Fruit fly (Drosophila melanogaster) whole organism, pupa: ENCODE data around the gene RpLP1.

Experiments used
- CG10348 ChIP-seq: fragments of 200-800 bp; sonication (Bioruptor generic); IDR thresholded peaks from 2 replicates; pipeline ENCODE4 v1.3.6; 2022; ENCODE audit warnings: missing biosample characterization, missing genetic modification characterization
- CG12605 ChIP-seq: fragments of 200-800 bp; sonication (Bioruptor generic); IDR thresholded peaks from 2 replicates; pipeline ENCODE4 v1.3.6; 2022; ENCODE audit warnings: missing biosample characterization, missing genetic modification characterization
- CG13204 ChIP-seq: fragments of 200-800 bp; sonication (Bioruptor generic); optimal IDR thresholded peaks from 2 replicates; lab custom pipeline; 2018; ENCODE audit warnings: missing biosample characterization, mild to moderate bottlenecking, missing genetic modification characterization, moderate library complexity
- CG14655 ChIP-seq: fragments of 200-800 bp; sonication (Bioruptor generic); optimal IDR thresholded peaks from 3 replicates; lab custom pipeline; 2017; ENCODE audit warnings: mild to moderate bottlenecking, missing biosample characterization, missing genetic modification reagents, missing genetic modification characterization
- CG15710 ChIP-seq: fragments of 200-800 bp; sonication (Bioruptor generic); optimal IDR thresholded peaks from 2 replicates; lab custom pipeline; 2018; ENCODE audit warnings: missing biosample characterization, mild to moderate bottlenecking, missing genetic modification characterization, moderate library complexity
- CG17806 ChIP-seq: fragments of 200-800 bp; sonication (Bioruptor generic); optimal IDR thresholded peaks from 2 replicates; lab custom pipeline; 2018; ENCODE audit warnings: missing biosample characterization, mild to moderate bottlenecking, missing genetic modification characterization, moderate library complexity
- CG32121 ChIP-seq: fragments of 200-800 bp; sonication (Bioruptor generic); IDR thresholded peaks from 2 replicates; pipeline ENCODE4 v1.3.6; 2022; ENCODE audit warnings: missing biosample characterization, missing genetic modification characterization
- CG34367 ChIP-seq: fragments of 200-800 bp; sonication (Bioruptor generic); optimal IDR thresholded peaks from 2 replicates; lab custom pipeline; 2018; ENCODE audit warnings: missing biosample characterization, mild to moderate bottlenecking, missing genetic modification characterization
- CG4496 ChIP-seq: fragments of 200-800 bp; sonication (Bioruptor generic); IDR thresholded peaks from 3 replicates; pipeline ENCODE4 v1.3.6; 2022; ENCODE audit warnings: missing biosample characterization, missing genetic modification characterization
- CG8159 ChIP-seq: fragments of 200-800 bp; sonication (Bioruptor generic); optimal IDR thresholded peaks from 3 replicates; lab custom pipeline; 2018; ENCODE audit warnings: missing biosample characterization, mild to moderate bottlenecking, missing genetic modification characterization, moderate library complexity
- CG8301 ChIP-seq: fragments of 200-800 bp; sonication (Bioruptor generic); optimal IDR thresholded peaks from 2 replicates; lab custom pipeline; 2018; ENCODE audit warnings: missing biosample characterization, mild to moderate bottlenecking, missing genetic modification characterization
- CG9948 ChIP-seq: fragments of 200-800 bp; sonication (Bioruptor generic); optimal IDR thresholded peaks from 2 replicates; lab custom pipeline; 2018; ENCODE audit warnings: missing biosample characterization, mild to moderate bottlenecking, missing genetic modification characterization, moderate library complexity
- D1 ChIP-seq: fragments of 200-800 bp; sonication (Bioruptor generic); optimal IDR thresholded peaks from 2 replicates; lab custom pipeline; 2018; ENCODE audit warnings: missing biosample characterization, mild to moderate bottlenecking, missing genetic modification characterization, moderate library complexity
- EcR ChIP-seq: fragments of 200-800 bp; sonication (Bioruptor generic); optimal IDR thresholded peaks from 3 replicates; lab custom pipeline; 2019; ENCODE audit warnings: missing biosample characterization, missing genetic modification characterization, mild to moderate bottlenecking, moderate library complexity, missing genetic modification reagents
- Ets98B ChIP-seq: fragments of 200-800 bp; sonication (Bioruptor generic); IDR thresholded peaks from 2 replicates; pipeline ENCODE4 v1.3.6; 2022; ENCODE audit warnings: missing biosample characterization, missing genetic modification characterization
- Pif1A ChIP-seq: fragments of 200-800 bp; sonication (Bioruptor generic); optimal IDR thresholded peaks from 3 replicates; lab custom pipeline; 2016; ENCODE audit warnings: missing biosample characterization, missing genetic modification characterization
- Pif1B ChIP-seq: fragments of 200-800 bp; sonication (Bioruptor generic); optimal IDR thresholded peaks from 3 replicates; lab custom pipeline; 2016; ENCODE audit warnings: missing biosample characterization, missing genetic modification characterization
- Snoo ChIP-seq: fragments of 200-800 bp; sonication (Bioruptor generic); optimal IDR thresholded peaks from 3 replicates; lab custom pipeline; 2017; ENCODE audit warnings: missing biosample characterization, mild to moderate bottlenecking, missing genetic modification characterization, inconsistent platforms
- fd96Ca ChIP-seq: fragments of 200-800 bp; sonication (Bioruptor generic); IDR thresholded peaks from 3 replicates; pipeline ENCODE4 v1.3.6; 2022; ENCODE audit warnings: missing biosample characterization, missing genetic modification characterization
- gl ChIP-seq: fragments of 200-800 bp; sonication (Bioruptor generic); optimal IDR thresholded peaks from 2 replicates; lab custom pipeline; 2018; ENCODE audit warnings: missing biosample characterization, mild to moderate bottlenecking, missing genetic modification characterization
- rn ChIP-seq: fragments of 200-800 bp; sonication (Bioruptor generic); IDR thresholded peaks from 2 replicates; pipeline ENCODE4 v1.3.6; 2022; ENCODE audit warnings: missing biosample characterization, missing genetic modification characterization

RpLP1 gene

DNA sequence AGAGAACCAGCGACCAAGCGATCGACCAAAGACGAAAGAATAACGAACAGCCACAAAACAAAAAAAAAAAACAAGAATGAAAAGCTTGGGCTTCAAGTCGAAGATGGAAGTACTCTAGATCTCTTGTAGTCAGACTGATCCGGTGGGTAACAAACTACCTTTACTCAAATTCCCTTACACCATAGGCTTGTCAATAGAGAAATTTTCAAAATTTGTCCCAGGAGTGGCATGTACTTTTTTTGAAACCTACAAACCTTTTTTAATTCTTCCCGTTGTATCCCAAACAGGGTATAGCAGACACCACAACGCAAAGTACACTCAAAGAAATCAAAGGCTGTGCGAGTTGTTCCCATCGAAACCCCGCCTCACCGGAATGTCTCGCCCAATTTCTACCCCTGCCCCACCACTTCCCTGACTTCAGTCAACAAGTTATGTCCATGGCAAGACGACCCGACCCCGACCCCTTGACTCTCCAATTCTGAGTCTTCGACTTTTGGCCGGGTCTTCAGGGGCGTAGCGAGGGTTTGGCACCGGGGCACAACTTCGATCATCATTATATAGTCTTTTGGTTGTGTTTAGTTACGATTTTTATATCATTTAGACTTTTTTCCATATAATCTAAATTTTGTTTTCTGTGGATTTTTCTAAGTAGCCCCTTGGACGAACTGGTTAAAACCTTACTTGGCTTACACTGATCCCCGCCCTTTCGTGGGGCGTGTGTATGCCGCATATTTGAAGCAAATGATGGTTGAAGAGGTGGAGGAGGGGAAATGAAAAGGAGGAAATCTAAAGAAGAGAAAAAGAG is 10.1 kb downstream of the RpLP1 start:
- TF ChIP-seq CG17806 (tag; lab: Kevin White, UChicago) (peak; percentile 81), CG4496 (GFP tag; lab: Robert Waterston, UW) (peak; percentile 60), Ets98B (GFP tag; lab: Robert Waterston, UW) (peak; percentile 34), CG10348 (GFP tag; lab: Robert Waterston, UW) (no peak; the same call in 1 of the 2 replicates), CG8159 (tag; lab: Kevin White, UChicago) (peak; percentile 82), CG9948 (tag; lab: Kevin White, UChicago) (peak; percentile 83), rn (GFP tag; lab: Robert Waterston, UW) (no peak; the same call in 1 of the 2 replicates), CG34367 (tag; lab: Kevin White, UChicago) (peak; percentile 70), Pif1B (GFP tag; lab: Kevin White, UChicago) (peak; percentile 82), fd96Ca (peak; percentile 77), CG14655 (GFP tag; lab: Kevin White, UChicago) (peak; percentile 88), Snoo (peak; percentile 89), Pif1A (GFP tag; lab: Kevin White, UChicago) (peak; percentile 87), CG32121 (GFP tag; lab: Robert Waterston, UW) (no peak), CG15710 (tag; lab: Kevin White, UChicago) (peak; percentile 81), D1 (tag; lab: Kevin White, UChicago) (peak; percentile 82), EcR (GFP tag; lab: Kevin White, UChicago) (peak; percentile 41), CG8301 (tag; lab: Kevin White, UChicago) (peak; percentile 67), gl (tag; lab: Kevin White, UChicago) (peak; percentile 61), CG12605 (GFP tag; lab: Robert Waterston, UW) (peak; percentile 62; the same call in 1 of the 2 replicates), CG13204 (peak; percentile 43)

- TF ChIP-seq rn (GFP tag; lab: Robert Waterston, UW): no peak
- peak; percentile 41; the same call in 1 of the 2 replicates for TF ChIP-seq CG32121 (GFP tag; lab: Robert Waterston, UW)
- peak; percentile 88 for TF ChIP-seq CG12605 (GFP tag; lab: Robert Waterston, UW)
- TF ChIP-seq CG8301 (tag; lab: Kevin White, UChicago): peak; percentile 19
- peak; percentile 87 for TF ChIP-seq gl (tag; lab: Kevin White, UChicago)
- peak; percentile 26 for TF ChIP-seq EcR (GFP tag; lab: Kevin White, UChicago)
- no peak for TF ChIP-seq CG10348 (GFP tag; lab: Robert Waterston, UW)
- peak; percentile 46 for TF ChIP-seq CG34367 (tag; lab: Kevin White, UChicago)
- peak; percentile 45 for TF ChIP-seq CG8159 (tag; lab: Kevin White, UChicago)
- peak; percentile 69; the same call in 2 of the 3 replicates for TF ChIP-seq fd96Ca
- TF ChIP-seq Snoo: peak; percentile 11
- TF ChIP-seq Pif1A (GFP tag; lab: Kevin White, UChicago): peak; percentile 62
- TF ChIP-seq CG13204: peak; percentile 55
- TF ChIP-seq CG14655 (GFP tag; lab: Kevin White, UChicago): peak; percentile 23
- TF ChIP-seq CG17806 (tag; lab: Kevin White, UChicago): peak; percentile 37
- peak; percentile 64; the same call in 1 of the 2 replicates for TF ChIP-seq Ets98B (GFP tag; lab: Robert Waterston, UW)
- peak; percentile 70 for TF ChIP-seq Pif1B (GFP tag; lab: Kevin White, UChicago)
- peak; percentile 46 for TF ChIP-seq CG15710 (tag; lab: Kevin White, UChicago)
- peak; percentile 64 for TF ChIP-seq CG9948 (tag; lab: Kevin White, UChicago)
- peak; percentile 88 for TF ChIP-seq CG4496 (GFP tag; lab: Robert Waterston, UW)
- TF ChIP-seq D1 (tag; lab: Kevin White, UChicago): no peak
Observed at dm6 chr2L:430820-431628, 11.3 kb downstream of the RpLP1 start, which contains the start of gene ex. TSS of gene ex (plus strand) at chr2L:431227.

- TF ChIP-seq CG12605 (GFP tag; lab: Robert Waterston, UW) (no peak; the same call in 1 of the 2 replicates), EcR (GFP tag; lab: Kevin White, UChicago) (peak; percentile 26), CG13204 (peak; percentile 58), CG10348 (GFP tag; lab: Robert Waterston, UW) (no peak), CG15710 (tag; lab: Kevin White, UChicago) (no peak), CG4496 (GFP tag; lab: Robert Waterston, UW) (peak; percentile 9; the same call in 1 of the 3 replicates), D1 (tag; lab: Kevin White, UChicago) (no peak), CG34367 (tag; lab: Kevin White, UChicago) (no peak), CG8159 (tag; lab: Kevin White, UChicago) (no peak), CG8301 (tag; lab: Kevin White, UChicago) (no peak), CG17806 (tag; lab: Kevin White, UChicago) (no peak), Pif1A (GFP tag; lab: Kevin White, UChicago) (no peak)
Observed at dm6 chr2L:431629-431984, 11.9 kb downstream of the RpLP1 start.

DNA sequence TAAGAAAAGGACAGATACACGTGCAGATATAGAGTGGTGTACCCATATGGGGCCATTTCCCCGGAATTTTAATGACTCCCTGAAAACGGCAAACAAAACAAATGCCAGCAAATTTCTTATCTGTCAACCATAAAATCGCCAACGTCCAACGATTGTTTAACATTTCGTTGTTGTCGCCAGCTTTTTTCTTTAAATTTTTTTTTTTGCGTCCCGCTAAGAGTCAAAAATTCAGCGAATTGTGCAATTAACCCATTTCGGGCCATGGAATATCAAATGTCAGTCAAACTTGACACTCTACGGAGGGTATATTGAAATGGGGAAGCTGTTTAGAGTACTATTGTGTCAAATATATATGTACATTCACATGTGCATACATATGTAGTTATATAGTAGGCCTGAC is 12.4 kb downstream of the RpLP1 start:
- no peak for TF ChIP-seq CG15710 (tag; lab: Kevin White, UChicago)
- no peak for TF ChIP-seq CG8159 (tag; lab: Kevin White, UChicago)
- no peak for TF ChIP-seq rn (GFP tag; lab: Robert Waterston, UW)
- TF ChIP-seq Snoo: no peak
- no peak for TF ChIP-seq CG12605 (GFP tag; lab: Robert Waterston, UW)
- TF ChIP-seq fd96Ca: no peak
- no peak for TF ChIP-seq EcR (GFP tag; lab: Kevin White, UChicago)
- no peak for TF ChIP-seq gl (tag; lab: Kevin White, UChicago)
- TF ChIP-seq D1 (tag; lab: Kevin White, UChicago): no peak
- TF ChIP-seq Pif1B (GFP tag; lab: Kevin White, UChicago): no peak
- TF ChIP-seq CG9948 (tag; lab: Kevin White, UChicago): no peak
